Fruit fly (Drosophila melanogaster) whole organism, embryonic: ENCODE measurements around the gene CG12301.

Source experiments
- CG13296 ChIP-seq: fragments of 200-800 bp; sonication (Bioruptor generic); optimal IDR thresholded peaks from 3 replicates; lab custom pipeline; 2018; ENCODE audit warnings: missing biosample characterization, mild to moderate bottlenecking, missing genetic modification characterization
- Neu2 ChIP-seq: fragments of 200-800 bp; sonication (Bioruptor generic); optimal IDR thresholded peaks from 3 replicates; lab custom pipeline; 2016; ENCODE audit warnings: missing biosample characterization, missing genetic modification characterization, borderline replicate concordance

dm6 chr3L:15627295-15627694 is 46.7 kb downstream of the CG12301 start:
- TF ChIP-seq Neu2 (GFP tag; lab: Kevin White, UChicago) (no peak), CG13296 (GFP tag; lab: Kevin White, UChicago) (no peak)
